Worm (Caenorhabditis elegans): ENCODE results near the gene W04D12.1.

- TF ChIP-seq hpl-2 (GFP tag; optimal IDR thresholded peaks at IDR 0.05) (no peak), nhr-76 (tag; optimal IDR thresholded peaks at IDR 0.05) (no peak), hlh-4 (tag; optimal IDR thresholded peaks at IDR 0.05) (no peak), nhr-28 (tag; optimal IDR thresholded peaks at IDR 0.05) (no peak), unc-98 (GFP tag; IDR thresholded peaks at IDR 0.05) (no peak), fos-1 (tag; optimal IDR thresholded peaks at IDR 0.05) (no peak), sox-4 (tag; optimal IDR thresholded peaks at IDR 0.05) (no peak), sup-37 (GFP tag; optimal IDR thresholded peaks at IDR 0.05) (no peak), nhr-90 (tag; optimal IDR thresholded peaks at IDR 0.05; ENCODE audit: poor library complexity) (no peak), unc-130 (tag; optimal IDR thresholded peaks at IDR 0.05) (no peak), lin-39 (tag; optimal IDR thresholded peaks at IDR 0.05) (no peak), nhr-77 (tag; optimal IDR thresholded peaks at IDR 0.05) (no peak)
These were observed 12.2 kb upstream of the W04D12.1 start for ce11 chrIII:5824450-5824972.
